Fruit fly (Drosophila melanogaster) whole organism, embryonic: ENCODE data around the gene CG4704.

ENCODE experiments used
- ATbp ChIP-seq: fragments of 200-800 bp; sonication (Bioruptor generic); optimal IDR thresholded peaks from 2 replicates; lab custom pipeline; 2017; ENCODE audit warnings: missing biosample characterization, mild to moderate bottlenecking, missing genetic modification characterization, missing genetic modification reagents
- Blimp-1 ChIP-seq: fragments of 200-800 bp; sonication (Bioruptor generic); optimal IDR thresholded peaks from 3 replicates; lab custom pipeline; 2018; ENCODE audit warnings: missing biosample characterization, missing genetic modification characterization, mild to moderate bottlenecking, moderate library complexity, missing genetic modification reagents
- CG12104 ChIP-seq: fragments of 200-800 bp; sonication (Bioruptor generic); optimal IDR thresholded peaks from 3 replicates; lab custom pipeline; 2016; ENCODE audit warnings: missing biosample characterization, missing genetic modification characterization
- CG12391 ChIP-seq: fragments of 200-800 bp; sonication (Bioruptor generic); optimal IDR thresholded peaks from 3 replicates; lab custom pipeline; 2018; ENCODE audit warnings: missing biosample characterization, mild to moderate bottlenecking, missing genetic modification characterization, moderate library complexity
- CG17359 ChIP-seq: fragments of 200-800 bp; sonication (Bioruptor generic); optimal IDR thresholded peaks from 3 replicates; lab custom pipeline; 2018; ENCODE audit warnings: missing biosample characterization, mild to moderate bottlenecking, missing genetic modification characterization, moderate library complexity
- CG17361 ChIP-seq: fragments of 200-800 bp; sonication (Bioruptor generic); IDR thresholded peaks from 3 replicates; pipeline ENCODE4 v1.3.6; 2022; ENCODE audit warnings: missing biosample characterization, missing genetic modification characterization
- CG18599 ChIP-seq: fragments of 200-800 bp; sonication (Bioruptor generic); optimal IDR thresholded peaks from 3 replicates; lab custom pipeline; 2017; ENCODE audit warnings: missing biosample characterization, missing genetic modification characterization, mild to moderate bottlenecking, moderate library complexity, missing genetic modification reagents
- CG18619 ChIP-seq: fragments of 200-800 bp; sonication (Bioruptor generic); optimal IDR thresholded peaks from 3 replicates; lab custom pipeline; 2017; ENCODE audit warnings: missing biosample characterization, mild to moderate bottlenecking, missing genetic modification characterization
- CG4404 ChIP-seq: fragments of 200-800 bp; sonication (Bioruptor generic); IDR thresholded peaks from 2 replicates; pipeline ENCODE4 v1.3.6; 2022; ENCODE audit warnings: missing biosample characterization, missing genetic modification characterization
- CG4424 ChIP-seq: fragments of 200-800 bp; sonication (Bioruptor generic); optimal IDR thresholded peaks from 3 replicates; lab custom pipeline; 2016; ENCODE audit warnings: missing biosample characterization, missing genetic modification characterization
- CG4820 ChIP-seq: fragments of 200-800 bp; sonication (Bioruptor generic); optimal IDR thresholded peaks from 3 replicates; lab custom pipeline; 2016; ENCODE audit warnings: missing biosample characterization, missing genetic modification characterization
- CG6791 ChIP-seq: fragments of 200-800 bp; sonication (Bioruptor generic); IDR thresholded peaks from 3 replicates; pipeline ENCODE4 v1.3.6; 2022; ENCODE audit warnings: missing biosample characterization, missing genetic modification characterization; ENCODE audit not compliant: partially characterized antibody
- CG6813 ChIP-seq: fragments of 200-800 bp; sonication (Bioruptor generic); optimal IDR thresholded peaks from 2 replicates; lab custom pipeline; 2017; ENCODE audit warnings: missing biosample characterization, missing genetic modification characterization, mild to moderate bottlenecking, moderate library complexity, missing genetic modification reagents
- CG8359 ChIP-seq: fragments of 200-800 bp; sonication (Bioruptor generic); optimal IDR thresholded peaks from 2 replicates; lab custom pipeline; 2017; ENCODE audit warnings: missing biosample characterization, mild to moderate bottlenecking, missing genetic modification characterization, borderline replicate concordance
- CG8944 ChIP-seq: fragments of 200-800 bp; sonication (Bioruptor generic); optimal IDR thresholded peaks from 3 replicates; lab custom pipeline; 2016; ENCODE audit warnings: missing biosample characterization, missing genetic modification characterization
- CG9817 ChIP-seq: fragments of 200-800 bp; sonication (Bioruptor generic); optimal IDR thresholded peaks from 2 replicates; lab custom pipeline; 2018; ENCODE audit warnings: missing biosample characterization, mild to moderate bottlenecking, missing genetic modification characterization, moderate library complexity
- Chrac-16 ChIP-seq: fragments of 200-800 bp; sonication (Bioruptor generic); optimal IDR thresholded peaks from 3 replicates; lab custom pipeline; 2016; ENCODE audit warnings: missing biosample characterization, missing genetic modification characterization
- Dip2 ChIP-seq: fragments of 200-800 bp; sonication (Bioruptor generic); IDR thresholded peaks from 2 replicates; pipeline ENCODE4 v1.3.6; 2022; ENCODE audit warnings: missing biosample characterization, missing genetic modification characterization
- H15 ChIP-seq: fragments of 200-800 bp; sonication (Bioruptor generic); IDR thresholded peaks from 3 replicates; pipeline ENCODE4 v1.3.6; 2022; ENCODE audit warnings: missing biosample characterization, missing genetic modification characterization
- H2.0 ChIP-seq: fragments of 200-800 bp; sonication (Bioruptor generic); IDR thresholded peaks from 2 replicates; pipeline ENCODE4 v1.3.6; 2022; ENCODE audit warnings: missing biosample characterization, missing genetic modification characterization
- Hey ChIP-seq: fragments of 200-800 bp; sonication (Bioruptor generic); optimal IDR thresholded peaks from 3 replicates; lab custom pipeline; 2018; ENCODE audit warnings: missing biosample characterization, mild to moderate bottlenecking, missing genetic modification characterization
- Max ChIP-seq: fragments of 200-800 bp; sonication (Bioruptor generic); optimal IDR thresholded peaks from 2 replicates; lab custom pipeline; 2016; ENCODE audit warnings: missing biosample characterization, mild to moderate bottlenecking, missing genetic modification characterization
- Oli ChIP-seq: fragments of 200-800 bp; sonication (Bioruptor generic); optimal IDR thresholded peaks from 2 replicates; lab custom pipeline; 2018; ENCODE audit warnings: missing biosample characterization, mild to moderate bottlenecking, missing genetic modification characterization, moderate library complexity
- Opbp ChIP-seq: fragments of 200-800 bp; sonication (Bioruptor generic); IDR thresholded peaks from 3 replicates; pipeline ENCODE4 v1.3.6; 2022; ENCODE audit warnings: missing biosample characterization, missing genetic modification characterization; ENCODE audit not compliant: partially characterized antibody
- PHDP ChIP-seq: fragments of 200-800 bp; sonication (Bioruptor generic); optimal IDR thresholded peaks from 3 replicates; lab custom pipeline; 2018; ENCODE audit warnings: missing biosample characterization, mild to moderate bottlenecking, missing genetic modification characterization, moderate library complexity
- Pdp1 ChIP-seq, 2 experiments: fragments of 200-800 bp; sonication (Bioruptor generic); optimal IDR thresholded peaks; 3 replicates each; lab custom pipeline; 2016; ENCODE audit warnings: missing biosample characterization in 2 of 2, missing genetic modification characterization in 2 of 2, mild to moderate bottlenecking in 1 of 2, moderate library complexity in 1 of 2
- Sox100B ChIP-seq: fragments of 200-800 bp; sonication (Bioruptor generic); optimal IDR thresholded peaks from 3 replicates; lab custom pipeline; 2018; ENCODE audit warnings: missing biosample characterization, mild to moderate bottlenecking, missing genetic modification characterization
- Ssrp ChIP-seq: fragments of 200-800 bp; sonication (Bioruptor generic); optimal IDR thresholded peaks from 2 replicates; lab custom pipeline; 2018; ENCODE audit warnings: missing biosample characterization, mild to moderate bottlenecking, missing genetic modification characterization, moderate library complexity
- Xrp1 ChIP-seq: fragments of 200-800 bp; sonication (Bioruptor generic); IDR thresholded peaks from 2 replicates; pipeline ENCODE4 v1.3.6; 2022; ENCODE audit warnings: missing biosample characterization, missing genetic modification characterization
- az2 ChIP-seq: fragments of 200-800 bp; sonication (Bioruptor generic); optimal IDR thresholded peaks from 3 replicates; lab custom pipeline; 2016; ENCODE audit warnings: missing biosample characterization, missing genetic modification characterization
- chif ChIP-seq, 2 experiments: fragments of 200-800 bp; sonication (Bioruptor generic); optimal IDR thresholded peaks; 3 replicates each; lab custom pipeline; 2016; ENCODE audit warnings: missing biosample characterization in 2 of 2, missing genetic modification characterization in 2 of 2
- crp ChIP-seq, 2 experiments: fragments of 200-800 bp; sonication (Bioruptor generic); optimal IDR thresholded peaks; 2 replicates in 1 of 2; 3 replicates in 1 of 2; lab custom pipeline; 2017; ENCODE audit warnings: missing biosample characterization in 2 of 2, missing genetic modification characterization in 2 of 2, mild to moderate bottlenecking in 1 of 2, moderate library complexity in 1 of 2
- cwo ChIP-seq: fragments of 200-800 bp; sonication (Bioruptor generic); optimal IDR thresholded peaks from 3 replicates; lab custom pipeline; 2017; ENCODE audit warnings: missing biosample characterization, missing genetic modification characterization, mild to moderate bottlenecking, moderate library complexity, missing genetic modification reagents
- dmrt11E ChIP-seq: fragments of 200-800 bp; sonication (Bioruptor generic); optimal IDR thresholded peaks from 3 replicates; lab custom pipeline; 2018; ENCODE audit warnings: missing biosample characterization, mild to moderate bottlenecking, missing genetic modification characterization, moderate library complexity
- eve ChIP-seq, 2 experiments: fragments of >200 bp; optimal IDR thresholded peaks; 2 replicates each; lab custom pipeline; 2017; ENCODE audit warnings: missing biosample characterization in 2 of 2, missing genetic modification characterization in 2 of 2
- gcm ChIP-seq: fragments of 200-800 bp; sonication (Bioruptor generic); optimal IDR thresholded peaks from 2 replicates; lab custom pipeline; 2019; ENCODE audit warnings: missing biosample characterization, mild to moderate bottlenecking, missing genetic modification characterization, moderate library complexity
- hth ChIP-seq: fragments of >200 bp; optimal IDR thresholded peaks from 2 replicates; lab custom pipeline; 2017; ENCODE audit warnings: inconsistent platforms
- lola ChIP-seq, 3 experiments: fragments of >200 bp in 2 of 3; fragments of 200-800 bp in 1 of 3; sonication (Bioruptor generic) in 1 of 3; optimal IDR thresholded peaks; 2 replicates each; lab custom pipeline; 2017 to 2019; ENCODE audit warnings: missing biosample characterization in 3 of 3, missing genetic modification characterization in 3 of 3, mild to moderate bottlenecking in 1 of 3, moderate library complexity in 1 of 3
- lov ChIP-seq, 2 experiments: fragments of 200-800 bp in 1 of 2; fragments of >200 bp in 1 of 2; sonication (Bioruptor generic) in 1 of 2; IDR thresholded peaks in 1 of 2; optimal IDR thresholded peaks in 1 of 2; 2 replicates in 1 of 2; 3 replicates in 1 of 2; pipeline versions ENCODE4 v1.3.6 to Lab custom; 2017 to 2022; ENCODE audit warnings: missing biosample characterization in 1 of 2, missing genetic modification characterization in 1 of 2
- oc ChIP-seq: fragments of 200-800 bp; sonication (Bioruptor generic); optimal IDR thresholded peaks from 2 replicates; lab custom pipeline; 2018; ENCODE audit warnings: missing biosample characterization, mild to moderate bottlenecking, missing genetic modification characterization, moderate library complexity
- otp ChIP-seq: fragments of 200-800 bp; sonication (Bioruptor generic); IDR thresholded peaks from 3 replicates; pipeline ENCODE4, ENCODE4 v1.3.6; 2022; ENCODE audit warnings: missing biosample characterization, missing genetic modification characterization
- p53 ChIP-seq: fragments of 200-800 bp; sonication (Bioruptor generic); optimal IDR thresholded peaks from 2 replicates; lab custom pipeline; 2016; ENCODE audit warnings: missing biosample characterization, missing genetic modification characterization
- sens ChIP-seq: fragments of 200-800 bp; sonication (Bioruptor generic); peaks from one replicate; lab custom pipeline; 2016; ENCODE audit warnings: missing biosample characterization, missing genetic modification characterization
- sqz ChIP-seq: fragments of 200-800 bp; sonication (Bioruptor generic); optimal IDR thresholded peaks from 3 replicates; lab custom pipeline; 2018; ENCODE audit warnings: missing biosample characterization, mild to moderate bottlenecking, missing genetic modification characterization
- tap ChIP-seq: fragments of 200-800 bp; optimal IDR thresholded peaks from 3 replicates; lab custom pipeline; 2019; ENCODE audit warnings: missing biosample characterization, mild to moderate bottlenecking, missing genetic modification characterization, moderate library complexity
- trem ChIP-seq: fragments of 200-800 bp; optimal IDR thresholded peaks from 3 replicates; lab custom pipeline; 2019; ENCODE audit warnings: missing biosample characterization, mild to moderate bottlenecking, missing genetic modification characterization, moderate library complexity
- vnd ChIP-seq: fragments of 200-800 bp; sonication (Bioruptor generic); IDR thresholded peaks from 3 replicates; pipeline ENCODE4 v1.3.6; 2022; ENCODE audit warnings: missing biosample characterization, missing genetic modification characterization; ENCODE audit not compliant: partially characterized antibody
- zf30C ChIP-seq: fragments of 200-800 bp; sonication (Bioruptor generic); optimal IDR thresholded peaks from 3 replicates; lab custom pipeline; 2018; ENCODE audit warnings: missing biosample characterization, mild to moderate bottlenecking, missing genetic modification characterization

Gene CG4704

dm6 chr3R:22886832-22887231 is 40.7 kb upstream of the CG4704 start (continued):
- TF ChIP-seq PHDP (tag; lab: Kevin White, UChicago) (no peak), crp (GFP tag; optimal IDR thresholded peaks at IDR 0.05; lab: Kevin White, UChicago) (no peak), lov (optimal IDR thresholded peaks at IDR 0.05; lab: Kevin White, UChicago) (no peak), lov (GFP tag; IDR thresholded peaks at IDR 0.05; lab: Robert Waterston, UW) (no peak), Chrac-16 (GFP tag; lab: Kevin White, UChicago) (peak; percentile 14), zf30C (GFP tag; lab: Kevin White, UChicago) (peak; percentile 59), CG17359 (peak; percentile 36), CG6791 (GFP tag; lab: Robert Waterston, UW) (no peak), CG4404 (GFP tag; lab: Robert Waterston, UW) (0 out of 2 replicates have a peak, but pooled peaks have one; percentile 29), az2 (peak; percentile 13), hth (lab: Kevin White, UChicago) (no peak), cwo (GFP tag; lab: Kevin White, UChicago) (peak; percentile 7), CG4424 (GFP tag; lab: Kevin White, UChicago) (peak; percentile 43), Sox100B (GFP tag; lab: Kevin White, UChicago) (peak; percentile 24), otp (no peak), Blimp-1 (GFP tag; lab: Kevin White, UChicago) (peak; percentile 65), eve (GFP tag; optimal IDR thresholded peaks at IDR 0.05; lab: Kevin White, UChicago) (peak in 1 of 2 experiments; percentile 1), CG9817 (tag; lab: Kevin White, UChicago) (no peak), H2.0 (GFP tag; lab: Robert Waterston, UW) (no peak), CG17361 (GFP tag; lab: Robert Waterston, UW) (0 out of 3 replicates have a peak, but pooled peaks have one; percentile 34), Pdp1 (GFP tag; optimal IDR thresholded peaks at IDR 0.05; lab: Kevin White, UChicago) (peak in 1 of 2 experiments; percentile 31), Ssrp (tag; lab: Kevin White, UChicago) (peak; percentile 30), tap (peak; percentile 51), CG18619 (GFP tag; lab: Kevin White, UChicago) (no peak), Max (GFP tag; lab: Kevin White, UChicago) (peak; percentile 6), dmrt11E (tag; lab: Kevin White, UChicago) (peak; percentile 56), sens (GFP tag; lab: Kevin White, UChicago) (peak; percentile 81), H15 (GFP tag; lab: Robert Waterston, UW) (no peak), Oli (tag; lab: Kevin White, UChicago) (peak; percentile 22), CG12391 (peak; percentile 41), CG4820 (peak; percentile 26), p53 (GFP tag; lab: Kevin White, UChicago) (no peak), sqz (no peak), chif (GFP tag; optimal IDR thresholded peaks at IDR 0.05; lab: Kevin White, UChicago) (peak in 1 of 2 experiments; percentile 46), CG8359 (GFP tag; lab: Kevin White, UChicago) (peak; percentile 4), Opbp (GFP tag; lab: Robert Waterston, UW) (no peak), CG6813 (GFP tag; lab: Kevin White, UChicago) (peak; percentile 3), CG12104 (no peak), Hey (tag; lab: Kevin White, UChicago) (peak; percentile 96), gcm (GFP tag; lab: Kevin White, UChicago) (peak; percentile 28), Dip2 (GFP tag; lab: Robert Waterston, UW) (no peak), ATbp (GFP tag; lab: Kevin White, UChicago) (peak; percentile 50), vnd (0 out of 3 replicates have a peak, but pooled peaks have one; percentile 12), CG18599 (peak; percentile 57), trem (tag; lab: Kevin White, UChicago) (peak; percentile 12), CG8944 (peak; percentile 27), Xrp1 (GFP tag; lab: Robert Waterston, UW) (peak; percentile 53; the same call in 1 of the 2 replicates), oc (tag; lab: Kevin White, UChicago) (peak; percentile 20), lola (GFP tag; optimal IDR thresholded peaks at IDR 0.05; lab: Kevin White, UChicago) (peak in 1 of 3 experiments; percentile 61)
